Worm (Caenorhabditis elegans) whole organism, young adult: ENCODE results near the gene F59A1.12.

Source experiments
- C06A6.2 ChIP-seq: fragments of 200-800 bp; sonication (Bioruptor generic); conservative IDR thresholded peaks from 2 replicates; pipeline ENCODE4 v1.3.6; 2022; ENCODE audit warnings: missing genetic modification characterization, missing compliant biosample characterization
- F52B5.7 ChIP-seq: sonication (generic microtip); optimal IDR thresholded peaks from 2 replicates; lab custom pipeline; 2016; ENCODE audit warnings: mild to moderate bottlenecking, missing genetic modification characterization, missing compliant biosample characterization
- T07F8.4 ChIP-seq: sonication (generic microtip); optimal IDR thresholded peaks from 2 replicates; lab custom pipeline; 2016; ENCODE audit warnings: mild to moderate bottlenecking, missing genetic modification characterization, moderate library complexity, missing compliant biosample characterization
- hrde-1 ChIP-seq: sonication (generic microtip); optimal IDR thresholded peaks from 2 replicates; lab custom pipeline; 2016; ENCODE audit warnings: missing genetic modification characterization, mild to moderate bottlenecking, missing compliant biosample characterization, moderate library complexity, missing genotype, missing genetic modification reagents, borderline replicate concordance
- nfya-2 ChIP-seq: fragments of 200-800 bp; sonication (Bioruptor generic); IDR thresholded peaks from 2 replicates; pipeline ENCODE4 v1.3.6; 2022; ENCODE audit warnings: missing genetic modification reagents, missing genetic modification characterization, missing compliant biosample characterization
- zfh-2 ChIP-seq: fragments of 200-800 bp; sonication (Bioruptor generic); conservative IDR thresholded peaks from 2 replicates; pipeline ENCODE4 v1.3.6; 2022; ENCODE audit warnings: missing genetic modification reagents, missing genetic modification characterization, missing compliant biosample characterization

DNA sequence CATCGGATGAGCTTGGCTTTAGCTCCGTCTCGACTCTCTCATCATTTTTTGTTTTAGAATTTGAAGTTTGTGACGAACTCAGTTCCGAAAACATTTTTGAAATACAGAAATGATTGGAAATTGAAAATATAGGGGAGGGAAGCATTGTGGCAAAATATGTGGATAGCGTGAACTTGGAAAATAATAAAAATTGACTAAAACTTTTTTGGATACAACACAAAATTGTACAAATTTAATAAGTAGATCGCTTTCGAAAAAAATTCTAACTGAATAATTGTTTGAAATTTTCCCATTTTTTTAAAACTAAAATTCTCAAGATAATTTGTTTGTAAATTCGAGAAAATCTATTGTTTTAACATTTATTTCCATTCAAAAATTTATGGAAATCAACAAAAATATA lies 16.2 kb upstream of the F59A1.12 start, which contains the start of gene F59A1.15:
- TF ChIP-seq nfya-2 (GFP tag; lab: Robert Waterston, UW) = no peak
- TF ChIP-seq F52B5.7 = no peak
- TF ChIP-seq T07F8.4 (tag; lab: Kevin White, UChicago) = no peak
- TF ChIP-seq zfh-2 (GFP tag; lab: Robert Waterston, UW) = no peak
- TF ChIP-seq C06A6.2 (GFP tag; lab: Robert Waterston, UW) = no peak
- no peak for TF ChIP-seq hrde-1
